Worm (Caenorhabditis elegans) whole organism, L4 larva: ENCODE data around the gene F43D2.6.

Source experiments
- F44E2.7 ChIP-seq: fragments of 200-800 bp; sonication (Bioruptor generic); IDR thresholded peaks from 2 replicates; pipeline ENCODE4 v2.1.2; 2022; ENCODE audit warnings: missing genetic modification characterization, missing compliant biosample characterization
- ZK546.5 ChIP-seq, 2 experiments: sonication (generic microtip); optimal IDR thresholded peaks; 2 replicates each; lab custom pipeline; 2017; ENCODE audit warnings: missing biosample characterization in 2 of 2, missing genetic modification characterization in 2 of 2
- aha-1 ChIP-seq: fragments of 150-350 bp; peaks from one replicate; lab custom pipeline; 2014; ENCODE audit warnings: missing biosample characterization, missing genetic modification characterization
- egl-27 ChIP-seq: sonication (generic microtip); optimal IDR thresholded peaks from 3 replicates; lab custom pipeline; 2017; ENCODE audit warnings: missing biosample characterization, missing genetic modification reagents, missing genetic modification characterization
- lin-39 ChIP-seq: fragments of 150-350 bp; optimal IDR thresholded peaks from 2 replicates; lab custom pipeline; 2014; ENCODE audit warnings: missing biosample characterization, missing genetic modification reagents, missing genetic modification characterization
- mxl-3 ChIP-seq: fragments of 200-800 bp; sonication (Bioruptor generic); optimal IDR thresholded peaks from 2 replicates; lab custom pipeline; 2018; ENCODE audit warnings: mild to moderate bottlenecking, missing genetic modification characterization, missing compliant biosample characterization
- nhr-237 ChIP-seq: sonication (generic microtip); optimal IDR thresholded peaks from 2 replicates; lab custom pipeline; 2017; ENCODE audit warnings: missing biosample characterization, missing genetic modification characterization
- unc-130 ChIP-seq: sonication (generic microtip); optimal IDR thresholded peaks from 2 replicates; lab custom pipeline; 2016; ENCODE audit warnings: missing genetic modification reagents, missing genetic modification characterization, missing compliant biosample characterization
- zip-11 ChIP-seq: fragments of 200-800 bp; sonication (Bioruptor generic); IDR thresholded peaks from 2 replicates; pipeline ENCODE4 v1.3.6; 2022; ENCODE audit warnings: missing genetic modification characterization, missing compliant biosample characterization

DNA sequence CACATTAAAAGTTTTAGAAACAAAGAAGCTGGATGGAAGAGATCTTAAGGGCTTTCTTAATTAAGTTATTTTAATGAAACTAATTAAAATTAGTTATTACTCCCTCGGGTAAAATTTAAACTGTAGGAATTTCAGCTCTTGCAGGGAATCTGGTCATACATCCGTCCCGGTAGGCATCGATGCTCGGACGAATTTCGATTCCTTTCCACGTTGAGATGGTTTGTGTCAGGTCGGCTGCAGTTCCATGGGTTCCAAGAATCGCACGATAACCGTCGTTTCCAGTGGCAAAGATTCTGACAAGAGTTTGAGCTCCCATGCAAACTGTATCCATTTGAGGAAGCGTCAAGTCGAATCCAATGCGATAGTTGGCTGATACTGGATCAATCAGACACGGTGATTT, 24.2 kb downstream of the F43D2.6 start:
- no peak for TF ChIP-seq lin-39 (tag; lab: Kevin White, UChicago)
- TF ChIP-seq zip-11 = no peak
- TF ChIP-seq unc-130 = no peak
- TF ChIP-seq ZK546.5 (tag; optimal IDR thresholded peaks at IDR 0.05; lab: Kevin White, UChicago) = no peak
- no peak for TF ChIP-seq mxl-3
- TF ChIP-seq nhr-237 (tag; lab: Kevin White, UChicago) = no peak
- TF ChIP-seq F44E2.7 = no peak
- peak; percentile 57 for TF ChIP-seq aha-1
- TF ChIP-seq egl-27 (tag; lab: Kevin White, UChicago) = no peak
